Worm (Caenorhabditis elegans): ENCODE measurements around the gene mbr-1.

Gene mbr-1

DNA sequence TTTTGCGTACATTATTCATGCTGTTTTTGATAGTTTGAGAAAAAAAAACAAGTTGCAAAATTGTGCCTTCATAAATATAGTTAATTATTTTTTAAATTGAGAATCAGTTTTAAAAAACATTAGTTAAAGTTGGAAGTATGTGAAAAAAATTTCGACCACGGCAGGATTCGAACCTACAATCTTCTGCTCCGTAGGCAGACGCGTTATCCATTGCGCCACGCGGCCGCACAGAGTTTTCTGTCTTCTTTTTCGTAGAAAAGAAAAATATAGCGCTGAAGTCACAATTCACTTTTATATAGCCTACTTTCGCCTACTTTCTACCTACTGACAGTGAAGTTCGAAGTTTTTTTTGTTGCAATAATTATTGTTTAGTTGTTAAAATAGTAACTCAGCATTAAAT, 10.0 kb upstream of the mbr-1 start:
- TF ChIP-seq nfyb-1 (GFP tag; IDR thresholded peaks at IDR 0.05) (no peak), ztf-6 (GFP tag; IDR thresholded peaks at IDR 0.05) (no peak), unc-130 (GFP tag; optimal IDR thresholded peaks at IDR 0.05) (no peak), bed-2 (GFP tag; IDR thresholded peaks at IDR 0.05) (no peak), lin-54 (GFP tag; optimal IDR thresholded peaks at IDR 0.05) (no peak), die-1 (tag; optimal IDR thresholded peaks at IDR 0.05) (peak; percentile 84), Y67H2A.10 (GFP tag; conservative IDR thresholded peaks at IDR 0.05) (no peak), mxl-1 (tag; optimal IDR thresholded peaks at IDR 0.05) (peak; percentile 52), ceh-27 (GFP tag; optimal IDR thresholded peaks at IDR 0.05) (no peak), rec-8 (tag; optimal IDR thresholded peaks at IDR 0.05) (peak; percentile 41 to 57), mes-4 (tag; optimal IDR thresholded peaks at IDR 0.05) (peak; percentile 43), tbp1 (GFP tag; optimal IDR thresholded peaks at IDR 0.05) (peak; percentile 90), Y79H2A.3 (GFP tag; conservative IDR thresholded peaks at IDR 0.05) (no peak), akir-1 (GFP tag; optimal IDR thresholded peaks at IDR 0.05) (no peak), lin-35 (GFP tag; optimal IDR thresholded peaks at IDR 0.05) (no peak), F52B5.7 (tag; optimal IDR thresholded peaks at IDR 0.05) (no peak), lsl-1 (GFP tag; optimal IDR thresholded peaks at IDR 0.05) (no peak), T07F8.4 (tag; optimal IDR thresholded peaks at IDR 0.05) (peak; percentile 46), attf-6 (GFP tag; IDR thresholded peaks at IDR 0.05) (no peak), F57A8.1 (GFP tag; optimal IDR thresholded peaks at IDR 0.05) (no peak), lir-1 (GFP tag; conservative IDR thresholded peaks at IDR 0.05) (no peak), efl-1 (GFP tag; optimal IDR thresholded peaks at IDR 0.05) (no peak), tlf-1 (GFP tag; optimal IDR thresholded peaks at IDR 0.05) (no peak), F10E7.11 (tag; optimal IDR thresholded peaks at IDR 0.05) (no peak), K11D2.4 (GFP tag; IDR thresholded peaks at IDR 0.05) (no peak), snpc-4 (GFP tag; optimal IDR thresholded peaks at IDR 0.05) (peak; percentile 78), snpc-4 (tag; optimal IDR thresholded peaks at IDR 0.05) (no peak), ets-4 (GFP tag; optimal IDR thresholded peaks at IDR 0.05) (no peak), ceh-91 (GFP tag; IDR thresholded peaks at IDR 0.05) (no peak), lin-40 (tag; optimal IDR thresholded peaks at IDR 0.05) (no peak), chd-7 (tag; optimal IDR thresholded peaks at IDR 0.05) (no peak), madf-10 (tag; optimal IDR thresholded peaks at IDR 0.05) (no peak), nhr-27 (tag; optimal IDR thresholded peaks at IDR 0.05) (no peak), dpff-1 (tag; optimal IDR thresholded peaks at IDR 0.05) (no peak), ztf-18 (tag; optimal IDR thresholded peaks at IDR 0.05) (peak; percentile 55), snpc-1.1 (tag; optimal IDR thresholded peaks at IDR 0.05; ENCODE audit: insufficient read depth) (peak; percentile 37), nhr-120 (GFP tag; IDR thresholded peaks at IDR 0.05) (no peak), somi-1 (GFP tag; optimal IDR thresholded peaks at IDR 0.05) (no peak), ceh-58 (GFP tag; IDR thresholded peaks at IDR 0.05) (no peak), aptf-3 (GFP tag; IDR thresholded peaks at IDR 0.05) (no peak), repo-1 (tag; optimal IDR thresholded peaks at IDR 0.05) (no peak), F22D6.2 (tag; optimal IDR thresholded peaks at IDR 0.05) (no peak), let-526 (GFP tag; IDR thresholded peaks at IDR 0.05) (no peak), pha-4 (tag; optimal IDR thresholded peaks at IDR 0.05) (no peak), ztf-28 (GFP tag; IDR thresholded peaks at IDR 0.05) (no peak), F23B12.7 (tag; optimal IDR thresholded peaks at IDR 0.05; ENCODE audit: insufficient read depth) (peak; percentile 62), F49E8.2 (tag; optimal IDR thresholded peaks at IDR 0.05; ENCODE audit: insufficient read depth) (peak; percentile 54), egl-44 (GFP tag; IDR thresholded peaks at IDR 0.05) (0 out of 2 replicates have a peak, but pooled peaks have one; percentile 39), dpl-1 (GFP tag; optimal IDR thresholded peaks at IDR 0.05) (peak; percentile 15)
